Fruit fly (Drosophila melanogaster) whole organism, embryonic: Measurements from ENCODE around the gene Noa36.

ENCODE experiments used
- Bgb ChIP-seq: fragments of 200-800 bp; sonication (Bioruptor generic); IDR thresholded peaks from 2 replicates; pipeline ENCODE4 v1.3.6; 2022; ENCODE audit warnings: missing biosample characterization, missing genetic modification characterization; ENCODE audit not compliant: partially characterized antibody
- CG10274 ChIP-seq: fragments of 200-800 bp; sonication (Bioruptor generic); optimal IDR thresholded peaks from 3 replicates; lab custom pipeline; 2017; ENCODE audit warnings: missing biosample characterization, mild to moderate bottlenecking, missing genetic modification characterization
- CG11247 ChIP-seq: fragments of 200-800 bp; sonication (Bioruptor generic); IDR thresholded peaks from 2 replicates; pipeline ENCODE4 v1.3.6; 2022; ENCODE audit warnings: missing biosample characterization, missing genetic modification characterization
- CG11560 ChIP-seq: fragments of 200-800 bp; sonication (Bioruptor generic); IDR thresholded peaks from 3 replicates; pipeline ENCODE4 v1.3.6; 2022; ENCODE audit warnings: missing biosample characterization, missing genetic modification characterization
- CG11696 ChIP-seq: fragments of 200-800 bp; sonication (Bioruptor generic); IDR thresholded peaks from 2 replicates; pipeline ENCODE4 v1.3.6; 2022; ENCODE audit warnings: missing biosample characterization, missing genetic modification characterization
- CG12219 ChIP-seq: fragments of 200-800 bp; sonication (Bioruptor generic); optimal IDR thresholded peaks from 3 replicates; lab custom pipeline; 2018; ENCODE audit warnings: missing biosample characterization, mild to moderate bottlenecking, missing genetic modification characterization
- CG12659 ChIP-seq: fragments of 200-800 bp; sonication (Bioruptor generic); optimal IDR thresholded peaks from 3 replicates; lab custom pipeline; 2017; ENCODE audit warnings: mild to moderate bottlenecking, missing biosample characterization, missing genetic modification reagents, missing genetic modification characterization
- CG13775 ChIP-seq: fragments of 200-800 bp; sonication (Bioruptor generic); optimal IDR thresholded peaks from 3 replicates; lab custom pipeline; 2017; ENCODE audit warnings: missing biosample characterization, mild to moderate bottlenecking, missing genetic modification characterization
- CG1603 ChIP-seq: fragments of 200-800 bp; sonication (Bioruptor generic); optimal IDR thresholded peaks from 2 replicates; lab custom pipeline; 2019; ENCODE audit warnings: missing biosample characterization, mild to moderate bottlenecking, missing genetic modification characterization, moderate library complexity
- CG17802 ChIP-seq: fragments of 200-800 bp; sonication (Bioruptor generic); optimal IDR thresholded peaks from 2 replicates; lab custom pipeline; 2018; ENCODE audit warnings: missing biosample characterization, mild to moderate bottlenecking, missing genetic modification characterization, moderate library complexity
- CG18599 ChIP-seq: fragments of 200-800 bp; sonication (Bioruptor generic); optimal IDR thresholded peaks from 3 replicates; lab custom pipeline; 2017; ENCODE audit warnings: missing biosample characterization, missing genetic modification characterization, mild to moderate bottlenecking, moderate library complexity, missing genetic modification reagents
- CG3163 ChIP-seq: fragments of 200-800 bp; sonication (Bioruptor generic); optimal IDR thresholded peaks from 3 replicates; lab custom pipeline; 2016; ENCODE audit warnings: missing biosample characterization, missing genetic modification characterization
- CG4328 ChIP-seq: fragments of 200-800 bp; sonication (Bioruptor generic); optimal IDR thresholded peaks from 3 replicates; lab custom pipeline; 2017; ENCODE audit warnings: missing biosample characterization, missing genetic modification reagents, missing genetic modification characterization
- CG4820 ChIP-seq: fragments of 200-800 bp; sonication (Bioruptor generic); optimal IDR thresholded peaks from 3 replicates; lab custom pipeline; 2016; ENCODE audit warnings: missing biosample characterization, missing genetic modification characterization
- CG6254 ChIP-seq: fragments of 200-800 bp; sonication (Bioruptor generic); optimal IDR thresholded peaks from 3 replicates; lab custom pipeline; 2017; ENCODE audit warnings: mild to moderate bottlenecking, missing biosample characterization, missing genetic modification reagents, missing genetic modification characterization
- CG7987 ChIP-seq: fragments of 200-800 bp; sonication (Bioruptor generic); optimal IDR thresholded peaks from 2 replicates; lab custom pipeline; 2018; ENCODE audit warnings: missing biosample characterization, mild to moderate bottlenecking, missing genetic modification characterization, moderate library complexity
- CG8089 ChIP-seq: fragments of 200-800 bp; sonication (Bioruptor generic); optimal IDR thresholded peaks from 3 replicates; lab custom pipeline; 2016; ENCODE audit warnings: missing biosample characterization, missing genetic modification characterization
- Chrac-16 ChIP-seq: fragments of 200-800 bp; sonication (Bioruptor generic); optimal IDR thresholded peaks from 3 replicates; lab custom pipeline; 2016; ENCODE audit warnings: missing biosample characterization, missing genetic modification characterization
- D19A ChIP-seq: fragments of 200-800 bp; optimal IDR thresholded peaks from 3 replicates; lab custom pipeline; 2019; ENCODE audit warnings: missing biosample characterization, mild to moderate bottlenecking, missing genetic modification characterization, moderate library complexity
- Fer3 ChIP-seq: fragments of 200-800 bp; sonication (Bioruptor generic); optimal IDR thresholded peaks from 2 replicates; lab custom pipeline; 2018; ENCODE audit warnings: missing biosample characterization, mild to moderate bottlenecking, missing genetic modification characterization, moderate library complexity
- Hand ChIP-seq: fragments of 200-800 bp; sonication (Bioruptor generic); optimal IDR thresholded peaks from 2 replicates; lab custom pipeline; 2017; ENCODE audit warnings: mild to moderate bottlenecking, missing biosample characterization, missing genetic modification reagents, missing genetic modification characterization
- Hr3 ChIP-seq: fragments of 200-800 bp; sonication (Bioruptor generic); optimal IDR thresholded peaks from 3 replicates; lab custom pipeline; 2016; ENCODE audit warnings: missing biosample characterization, missing genetic modification characterization
- Hr78 ChIP-seq, 2 experiments: fragments of 200-800 bp in 1 of 2; fragments of >200 bp in 1 of 2; sonication (Bioruptor generic) in 1 of 2; optimal IDR thresholded peaks; 2 replicates each; lab custom pipeline; 2017 to 2019; ENCODE audit warnings: missing biosample characterization in 2 of 2, missing genetic modification characterization in 2 of 2, mild to moderate bottlenecking in 1 of 2, moderate library complexity in 1 of 2
- NC2α ChIP-seq: fragments of 200-800 bp; sonication (Bioruptor generic); optimal IDR thresholded peaks from 2 replicates; lab custom pipeline; 2016; ENCODE audit warnings: missing biosample characterization, missing genetic modification characterization
- Sry-δ ChIP-seq: fragments of 200-800 bp; sonication (Bioruptor generic); optimal IDR thresholded peaks from 2 replicates; lab custom pipeline; 2016; ENCODE audit warnings: missing biosample characterization, missing genetic modification characterization
- ac ChIP-seq: fragments of 200-800 bp; sonication (Bioruptor generic); optimal IDR thresholded peaks from 3 replicates; lab custom pipeline; 2017; ENCODE audit warnings: missing biosample characterization, mild to moderate bottlenecking, missing genetic modification characterization
- ash1 ChIP-seq: fragments of 200-800 bp; sonication (Bioruptor generic); optimal IDR thresholded peaks from 2 replicates; lab custom pipeline; 2018; ENCODE audit warnings: missing biosample characterization, mild to moderate bottlenecking, missing genetic modification characterization
- ato ChIP-seq: fragments of 200-800 bp; sonication (Bioruptor generic); IDR thresholded peaks from 2 replicates; pipeline ENCODE4 v1.3.6; 2022; ENCODE audit warnings: missing biosample characterization, missing genetic modification characterization; ENCODE audit not compliant: partially characterized antibody
- bbx ChIP-seq: fragments of 200-800 bp; sonication (Bioruptor generic); IDR thresholded peaks from 2 replicates; pipeline ENCODE4 v1.3.6; 2022; ENCODE audit warnings: missing biosample characterization, missing genetic modification characterization; ENCODE audit not compliant: partially characterized antibody
- bcd ChIP-seq: fragments of 200-800 bp; sonication (Bioruptor generic); optimal IDR thresholded peaks from 2 replicates; lab custom pipeline; 2017; ENCODE audit warnings: missing biosample characterization, mild to moderate bottlenecking, missing genetic modification characterization
- dm ChIP-seq: fragments of 200-800 bp; sonication (Bioruptor generic); optimal IDR thresholded peaks from 3 replicates; lab custom pipeline; 2016; ENCODE audit warnings: missing biosample characterization, missing genetic modification characterization
- h ChIP-seq: fragments of >200 bp; optimal IDR thresholded peaks from 2 replicates; lab custom pipeline; 2017
- lola ChIP-seq, 3 experiments: fragments of >200 bp in 2 of 3; fragments of 200-800 bp in 1 of 3; sonication (Bioruptor generic) in 1 of 3; optimal IDR thresholded peaks; 2 replicates each; lab custom pipeline; 2017 to 2019; ENCODE audit warnings: missing biosample characterization in 3 of 3, missing genetic modification characterization in 3 of 3, mild to moderate bottlenecking in 1 of 3, moderate library complexity in 1 of 3
- luna ChIP-seq: fragments of 200-800 bp; sonication (Bioruptor generic); optimal IDR thresholded peaks from 2 replicates; lab custom pipeline; 2016; ENCODE audit warnings: missing biosample characterization, missing genetic modification characterization
- odd ChIP-seq: fragments of 200-800 bp; sonication (Bioruptor generic); optimal IDR thresholded peaks from 2 replicates; lab custom pipeline; 2017; ENCODE audit warnings: missing biosample characterization, mild to moderate bottlenecking, missing genetic modification characterization
- org-1 ChIP-seq: fragments of 200-800 bp; sonication (Bioruptor generic); optimal IDR thresholded peaks from 2 replicates; lab custom pipeline; 2017; ENCODE audit warnings: missing biosample characterization, missing genetic modification characterization
- row ChIP-seq: fragments of 200-800 bp; sonication (Bioruptor generic); IDR thresholded peaks from 3 replicates; pipeline ENCODE4 v1.3.6; 2022; ENCODE audit warnings: missing biosample characterization, missing genetic modification characterization
- salm ChIP-seq: fragments of 200-800 bp; sonication (Bioruptor generic); optimal IDR thresholded peaks from 2 replicates; lab custom pipeline; 2018; ENCODE audit warnings: missing biosample characterization, mild to moderate bottlenecking, missing genetic modification characterization
- seq ChIP-seq: fragments of 200-800 bp; sonication (Bioruptor generic); IDR thresholded peaks from 2 replicates; pipeline ENCODE4 v1.3.6; 2022; ENCODE audit warnings: missing biosample characterization, missing genetic modification characterization
- sim ChIP-seq: fragments of 200-800 bp; sonication (Bioruptor generic); IDR thresholded peaks from 2 replicates; pipeline ENCODE4 v1.3.6; 2022; ENCODE audit warnings: missing biosample characterization, missing genetic modification characterization
- so ChIP-seq: fragments of 200-800 bp; sonication (Bioruptor generic); IDR thresholded peaks from 3 replicates; pipeline ENCODE4 v1.3.6; 2022; ENCODE audit warnings: missing biosample characterization, missing genetic modification characterization
- tll ChIP-seq, 2 experiments: fragments of 200-800 bp in 1 of 2; fragments of >200 bp in 1 of 2; sonication (Bioruptor generic) in 1 of 2; optimal IDR thresholded peaks; 2 replicates each; lab custom pipeline; 2017 to 2019; ENCODE audit warnings: missing biosample characterization in 2 of 2, missing genetic modification characterization in 2 of 2, mild to moderate bottlenecking in 1 of 2, moderate library complexity in 1 of 2
- unc-4 ChIP-seq: fragments of 200-800 bp; sonication (Bioruptor generic); IDR thresholded peaks from 2 replicates; pipeline ENCODE4 v1.3.6; 2022; ENCODE audit warnings: missing biosample characterization, missing genetic modification characterization; ENCODE audit not compliant: partially characterized antibody
- wor ChIP-seq: fragments of 200-800 bp; sonication (Bioruptor generic); IDR thresholded peaks from 2 replicates; pipeline ENCODE4 v1.3.6; 2022; ENCODE audit warnings: missing biosample characterization, missing genetic modification characterization

Noa36 gene

DNA sequence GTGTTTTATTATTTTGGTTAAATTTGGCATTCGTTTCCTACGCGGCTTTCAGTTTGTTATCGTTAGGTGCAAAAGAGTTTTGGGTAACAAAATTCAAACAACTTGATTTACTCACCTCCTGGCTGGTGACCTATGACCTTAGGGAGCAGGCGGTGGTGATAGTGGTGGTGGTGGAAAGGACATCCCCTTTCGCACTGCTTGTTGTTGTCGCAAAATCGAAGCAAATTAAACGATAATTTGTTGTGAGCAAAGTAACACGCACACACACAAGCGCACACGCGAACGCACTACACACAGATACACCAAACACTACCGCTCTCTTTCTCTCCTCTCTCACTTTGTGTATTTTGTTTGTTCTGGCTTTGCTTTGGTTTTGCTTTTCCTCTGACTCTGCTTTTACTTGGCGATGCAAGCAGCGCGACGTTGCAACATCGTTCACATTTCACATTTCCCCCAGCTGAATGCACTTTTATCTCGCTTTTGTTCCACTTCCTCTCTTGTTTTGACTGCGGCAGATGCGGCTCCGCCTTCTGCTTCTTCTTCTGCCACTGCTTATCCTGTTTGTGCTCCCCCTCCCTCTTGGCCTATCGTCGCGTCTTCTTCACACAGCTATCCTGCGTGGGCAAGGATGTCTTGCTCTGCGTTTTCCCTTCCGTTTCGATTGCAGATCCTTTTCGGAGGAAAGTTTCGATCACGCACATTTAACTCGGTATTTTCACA lies 35.3 kb upstream of the Noa36 start (continued):
- TF ChIP-seq CG3163 (GFP tag; lab: Kevin White, UChicago): no peak
- TF ChIP-seq CG4328 (GFP tag; lab: Kevin White, UChicago): no peak
- TF ChIP-seq bbx (GFP tag; lab: Robert Waterston, UW): no peak
- no peak for TF ChIP-seq CG7987 (GFP tag; lab: Kevin White, UChicago)
- TF ChIP-seq ac: no peak
- no peak for TF ChIP-seq luna (GFP tag; lab: Kevin White, UChicago)
- TF ChIP-seq CG6254 (GFP tag; lab: Kevin White, UChicago): no peak
- peak; percentile 44 for TF ChIP-seq D19A
- no peak for TF ChIP-seq CG12219 (GFP tag; lab: Kevin White, UChicago)
- peak; percentile 16 for TF ChIP-seq NC2α (GFP tag; lab: Kevin White, UChicago)
- no peak for TF ChIP-seq CG4820
- TF ChIP-seq row (GFP tag; lab: Robert Waterston, UW): no peak; the same call in 2 of the 3 replicates
- peak; percentile 47 for TF ChIP-seq CG12659
- no peak for TF ChIP-seq org-1 (GFP tag; lab: Kevin White, UChicago)
- TF ChIP-seq CG13775: no peak
- TF ChIP-seq Bgb (GFP tag; lab: Robert Waterston, UW): 0 out of 2 replicates have a peak, but pooled peaks have one; percentile 44
- no peak for TF ChIP-seq CG1603 (tag; lab: Kevin White, UChicago)
- no peak for TF ChIP-seq CG8089
- TF ChIP-seq h (lab: Kevin White, UChicago): no peak
- TF ChIP-seq dm (GFP tag; lab: Kevin White, UChicago): no peak
- TF ChIP-seq Hr78 (GFP tag; optimal IDR thresholded peaks at IDR 0.05; lab: Kevin White, UChicago): peak in 1 of 2 experiments; percentile 71
- no peak for TF ChIP-seq Sry-δ (GFP tag; lab: Kevin White, UChicago)
- TF ChIP-seq wor (GFP tag; lab: Robert Waterston, UW): no peak
- TF ChIP-seq unc-4 (GFP tag; lab: Robert Waterston, UW): no peak
- no peak for TF ChIP-seq lola (GFP tag; optimal IDR thresholded peaks at IDR 0.05; lab: Kevin White, UChicago)
- no peak for TF ChIP-seq Hr3
- no peak for TF ChIP-seq Chrac-16
- TF ChIP-seq bcd (GFP tag; lab: Kevin White, UChicago): no peak
- no peak for TF ChIP-seq CG11247 (GFP tag; lab: Robert Waterston, UW)
- TF ChIP-seq CG11560 (tag; lab: Robert Waterston, UW): no peak
- TF ChIP-seq ato (GFP tag; lab: Robert Waterston, UW): no peak
- no peak for TF ChIP-seq seq
- no peak for TF ChIP-seq CG10274 (GFP tag; lab: Kevin White, UChicago)
- TF ChIP-seq odd (GFP tag; lab: Kevin White, UChicago): peak; percentile 3
- TF ChIP-seq CG18599 (GFP tag; lab: Kevin White, UChicago): no peak
- TF ChIP-seq CG11696 (GFP tag; lab: Robert Waterston, UW): no peak
- TF ChIP-seq tll (GFP tag; optimal IDR thresholded peaks at IDR 0.05; lab: Kevin White, UChicago): peak in 1 of 2 experiments; percentile 25
- TF ChIP-seq sim (GFP tag; lab: Robert Waterston, UW): no peak
- TF ChIP-seq salm (tag; lab: Kevin White, UChicago): no peak
- no peak for TF ChIP-seq so (GFP tag; lab: Robert Waterston, UW)
- no peak for TF ChIP-seq ash1 (GFP tag; lab: Kevin White, UChicago)
- TF ChIP-seq CG17802 (tag; lab: Kevin White, UChicago): no peak
- no peak for TF ChIP-seq Fer3 (tag; lab: Kevin White, UChicago)
- TF ChIP-seq Hand (GFP tag; lab: Kevin White, UChicago): no peak
